Fruit fly (Drosophila melanogaster) Kc167 (cell line): ENCODE data around the gene Snx27.

Experiments used
- Myc ChIP-seq: fragments of >200 bp; optimal IDR thresholded peaks from 2 replicates; lab custom pipeline; 2017; ENCODE audit warnings: missing external identifiers
- Sin3A ChIP-seq: fragments of >200 bp; optimal IDR thresholded peaks from 2 replicates; lab custom pipeline; 2018; ENCODE audit warnings: missing external identifiers
- h ChIP-seq: fragments of >200 bp; optimal IDR thresholded peaks from 3 replicates; lab custom pipeline; 2018; ENCODE audit warnings: missing external identifiers
- psq ChIP-seq: fragments of >200 bp; optimal IDR thresholded peaks from 2 replicates; lab custom pipeline; 2017; ENCODE audit warnings: missing external identifiers
- ttk ChIP-seq: sonication (Bioruptor generic); optimal IDR thresholded peaks from 2 replicates; lab custom pipeline; 2017; ENCODE audit warnings: missing external identifiers

dm6 chrX:5705899-5706312, 31.9 kb downstream of the Snx27 start:
- no peak for TF ChIP-seq ttk (lab: Kevin White, UChicago)
- no peak for TF ChIP-seq h (lab: Kevin White, UChicago)
- TF ChIP-seq Sin3A (lab: Kevin White, UChicago): no peak
- TF ChIP-seq psq (lab: Kevin White, UChicago): no peak
- no peak for TF ChIP-seq Myc (lab: Kevin White, UChicago)
